Fruit fly (Drosophila melanogaster): Measurements from ENCODE around the gene nis.

DNA sequence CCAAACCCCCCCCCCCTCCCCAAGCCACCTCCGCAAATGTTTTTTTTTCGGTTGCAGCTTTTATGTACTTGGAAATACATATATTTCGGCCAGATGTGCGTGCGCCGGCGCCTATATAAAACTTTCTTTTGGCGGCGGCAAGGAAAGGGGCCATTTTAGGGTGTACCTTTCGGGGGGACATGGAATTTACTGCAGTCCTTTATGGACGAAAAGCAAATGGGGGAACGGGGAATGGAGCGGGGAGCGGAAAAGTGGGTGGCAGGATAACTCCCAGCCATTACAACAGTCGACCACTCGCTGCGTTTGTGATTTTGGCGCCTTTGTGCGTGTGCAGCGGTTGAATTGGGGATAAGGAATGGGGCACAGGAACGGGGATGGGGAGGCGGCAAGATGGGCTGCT, 31.7 kb upstream of the nis start:
- TF ChIP-seq Dfd (GFP tag; optimal IDR thresholded peaks at IDR 0.05) (no peak), fru (GFP tag; optimal IDR thresholded peaks at IDR 0.05) (no peak), pan (optimal IDR thresholded peaks at IDR 0.05) (no peak), OdsH (GFP tag; optimal IDR thresholded peaks at IDR 0.05) (no peak), dmrt93B (GFP tag; optimal IDR thresholded peaks at IDR 0.05) (no peak), h (GFP tag; optimal IDR thresholded peaks at IDR 0.05) (no peak), CG32264 (GFP tag; optimal IDR thresholded peaks at IDR 0.05) (no peak), dsf (GFP tag; optimal IDR thresholded peaks at IDR 0.05; ENCODE audit: borderline replicate concordance) (no peak), psq (GFP tag; optimal IDR thresholded peaks at IDR 0.05) (no peak), brk (GFP tag; optimal IDR thresholded peaks at IDR 0.05) (no peak)
